Fruit fly (Drosophila melanogaster) S2 (cell line): Measurements from ENCODE around the gene stai.

ENCODE experiments used
- CG8478 ChIP-seq: fragments of >200 bp; optimal IDR thresholded peaks from 2 replicates; lab custom pipeline; 2018
- CTCF ChIP-seq, 2 experiments: fragments of >200 bp; optimal IDR thresholded peaks; 2 replicates each; lab custom pipeline; 2018

DNA sequence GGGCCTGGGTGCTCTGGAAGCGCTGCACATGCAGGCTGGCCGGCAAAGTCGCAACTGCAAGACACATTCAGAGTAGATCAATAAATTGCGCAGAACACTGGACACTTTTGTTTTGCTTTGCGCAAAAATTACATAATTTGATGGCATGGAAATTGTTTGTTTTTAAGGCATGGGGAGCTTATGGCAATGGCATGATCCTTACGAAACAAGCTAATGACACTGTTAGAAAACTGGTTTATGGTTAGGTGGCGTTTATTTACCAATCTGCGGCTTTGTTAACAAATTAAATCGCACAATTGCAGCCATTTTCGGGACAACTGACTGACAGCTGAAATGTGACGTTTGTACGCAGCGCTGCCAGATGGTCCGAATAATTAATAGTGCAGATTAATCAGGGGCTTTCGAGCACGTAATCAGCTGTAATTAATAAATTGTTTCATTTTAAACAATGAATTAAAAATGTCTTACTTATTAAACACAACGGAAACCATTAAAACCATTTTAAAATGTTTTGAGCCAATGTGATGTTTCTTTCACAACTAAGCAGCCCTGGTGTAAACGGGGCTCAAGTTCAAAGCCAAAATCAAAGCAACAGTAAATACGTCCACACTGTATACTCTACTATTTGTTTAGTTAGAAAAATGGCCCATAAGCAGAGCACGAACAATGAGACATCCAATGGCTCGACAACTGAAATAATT is 37.6 kb upstream of the stai start, which contains the start of the genes ND-51 and CG13994:
- TF ChIP-seq CG8478 (lab: Kevin White, UChicago) (no peak), CTCF (optimal IDR thresholded peaks at IDR 0.05; lab: Kevin White, UChicago) (no peak)
